Worm (Caenorhabditis elegans): ENCODE data around the gene F32D8.2.

ce11 chrV:10877808-10878600 lies 5.6 kb upstream of the F32D8.2 start:
- TF ChIP-seq dao-5 (tag; optimal IDR thresholded peaks at IDR 0.05): no peak
- no peak for TF ChIP-seq him-1 (tag; optimal IDR thresholded peaks at IDR 0.05)

All from whole organism, L4/young adult.